Worm (Caenorhabditis elegans) whole organism, L4/young adult: Measurements from ENCODE around the gene F17E5.2.

Experiments used
- W03F9.2 ChIP-seq: fragments of 150-350 bp; optimal IDR thresholded peaks from 2 replicates; lab custom pipeline; 2014; ENCODE audit warnings: missing biosample characterization, missing genetic modification characterization
- dao-5 ChIP-seq: sonication (generic microtip); optimal IDR thresholded peaks from 2 replicates; lab custom pipeline; 2016; ENCODE audit warnings: missing genotype, missing genetic modification characterization, moderate library complexity, missing compliant biosample characterization
- him-1 ChIP-seq: sonication (generic microtip); optimal IDR thresholded peaks from 2 replicates; lab custom pipeline; 2016; ENCODE audit warnings: missing genotype, missing genetic modification reagents, missing genetic modification characterization, missing compliant biosample characterization

- TF ChIP-seq him-1 (no peak), W03F9.2 (no peak), dao-5 (no peak)
These were observed 15.8 kb upstream of the F17E5.2 start, which contains the start of gene glb-13 for ce11 chrX:12378293-12378692.
